Worm (Caenorhabditis elegans) whole organism, midembryonic: Measurements from ENCODE around the gene Y41D4A.6.

Experiments used
- T22C8.4 ChIP-seq: fragments of 200-800 bp; sonication (Bioruptor generic); IDR thresholded peaks from 2 replicates; pipeline ENCODE4 v1.3.6; 2022; ENCODE audit warnings: missing genetic modification characterization, missing compliant biosample characterization
- cog-1 ChIP-seq: sonication (generic microtip); optimal IDR thresholded peaks from 2 replicates; lab custom pipeline; 2016; ENCODE audit warnings: missing genetic modification characterization, missing compliant biosample characterization
- flt-1 ChIP-seq: fragments of 200-800 bp; sonication (Bioruptor generic); IDR thresholded peaks from 2 replicates; pipeline ENCODE4 v1.3.6; 2022; ENCODE audit warnings: missing genetic modification characterization, missing compliant biosample characterization
- klf-2 ChIP-seq: fragments of 200-800 bp; sonication (Bioruptor generic); conservative IDR thresholded peaks from 2 replicates; pipeline ENCODE4 v1.3.6; 2022; ENCODE audit warnings: missing genetic modification reagents, missing genetic modification characterization, missing compliant biosample characterization
- med-1 ChIP-seq: sonication (generic microtip); optimal IDR thresholded peaks from 2 replicates; lab custom pipeline; 2017; ENCODE audit warnings: missing genetic modification characterization, mild to moderate bottlenecking, missing compliant biosample characterization, antibody characterized with exemption, missing genetic modification reagents; ENCODE audit not compliant: insufficient read depth
- ref-1 ChIP-seq: fragments of 200-800 bp; sonication (Bioruptor generic); conservative IDR thresholded peaks from 2 replicates; pipeline ENCODE4 v1.3.6; 2022; ENCODE audit warnings: missing genetic modification reagents, missing genetic modification characterization, missing compliant biosample characterization
- tab-1 ChIP-seq: fragments of 200-800 bp; sonication (Bioruptor generic); IDR thresholded peaks from 2 replicates; pipeline ENCODE4 v1.3.6; 2022; ENCODE audit warnings: missing genetic modification characterization, missing compliant biosample characterization
- ztf-23 ChIP-seq: fragments of 200-800 bp; sonication (Bioruptor generic); IDR thresholded peaks from 2 replicates; pipeline ENCODE4 v1.3.6; 2022; ENCODE audit warnings: missing genetic modification reagents, missing genetic modification characterization, missing compliant biosample characterization
- ztf-29 ChIP-seq: fragments of 200-800 bp; sonication (Bioruptor generic); IDR thresholded peaks from 2 replicates; pipeline ENCODE4 v1.3.6; 2022; ENCODE audit warnings: missing genetic modification reagents, missing genetic modification characterization, missing compliant biosample characterization

The Y41D4A.6 gene

ce11 chrIV:1761553-1761952, 16.2 kb upstream of the Y41D4A.6 start, which contains the start of gene Y41D4A.7:
Y41D4A.7 (minus strand) TSS chrIV:1761570.
- no peak for TF ChIP-seq klf-2 (GFP tag; lab: Robert Waterston, UW)
- no peak for TF ChIP-seq ztf-23
- TF ChIP-seq ztf-29 (GFP tag; lab: Robert Waterston, UW): no peak
- no peak for TF ChIP-seq tab-1 (GFP tag; lab: Robert Waterston, UW)
- no peak for TF ChIP-seq flt-1 (GFP tag; lab: Robert Waterston, UW)
- no peak for TF ChIP-seq T22C8.4 (GFP tag; lab: Robert Waterston, UW)
- TF ChIP-seq cog-1 (tag; lab: Kevin White, UChicago): no peak
- TF ChIP-seq med-1: no peak
- no peak for TF ChIP-seq ref-1 (GFP tag; lab: Robert Waterston, UW)

- TF ChIP-seq ztf-29 (GFP tag; lab: Robert Waterston, UW) (no peak), klf-2 (GFP tag; lab: Robert Waterston, UW) (no peak), flt-1 (GFP tag; lab: Robert Waterston, UW) (no peak)
Observed at ce11 chrIV:1758595-1758994, 13.3 kb upstream of the Y41D4A.6 start.

ce11 chrIV:1753481-1753880, 8.2 kb upstream of the Y41D4A.6 start, which contains the start of gene Y41D4A.3:
Y41D4A.3 (plus strand) TSS chrIV:1753781.
- TF ChIP-seq med-1 (no peak), T22C8.4 (GFP tag; lab: Robert Waterston, UW) (no peak), ref-1 (GFP tag; lab: Robert Waterston, UW) (no peak), ztf-29 (GFP tag; lab: Robert Waterston, UW) (no peak), tab-1 (GFP tag; lab: Robert Waterston, UW) (no peak), flt-1 (GFP tag; lab: Robert Waterston, UW) (no peak), klf-2 (GFP tag; lab: Robert Waterston, UW) (no peak), ztf-23 (no peak)

- TF ChIP-seq cog-1 (tag; lab: Kevin White, UChicago) (no peak), T22C8.4 (GFP tag; lab: Robert Waterston, UW) (no peak), ztf-29 (GFP tag; lab: Robert Waterston, UW) (no peak), flt-1 (GFP tag; lab: Robert Waterston, UW) (no peak), klf-2 (GFP tag; lab: Robert Waterston, UW) (no peak), med-1 (no peak), ztf-23 (no peak), ref-1 (GFP tag; lab: Robert Waterston, UW) (no peak), tab-1 (GFP tag; lab: Robert Waterston, UW) (no peak)
Observed at ce11 chrIV:1752480-1752879, 7.2 kb upstream of the Y41D4A.6 start.

- TF ChIP-seq ztf-23 (no peak), T22C8.4 (GFP tag; lab: Robert Waterston, UW) (peak; percentile 64)
Observed at ce11 chrIV:1751243-1751642, 5.9 kb upstream of the Y41D4A.6 start.

- no peak for TF ChIP-seq tab-1 (GFP tag; lab: Robert Waterston, UW)
- TF ChIP-seq T22C8.4 (GFP tag; lab: Robert Waterston, UW): peak; percentile 91
Observed at ce11 chrIV:1740105-1741023, 4.9 kb downstream of the Y41D4A.6 start, which contains the start of gene ptpn-22. ptpn-22 (minus strand) TSS chrIV:1740262.

- TF ChIP-seq med-1: no peak
- TF ChIP-seq klf-2 (GFP tag; lab: Robert Waterston, UW): no peak
- TF ChIP-seq flt-1 (GFP tag; lab: Robert Waterston, UW): no peak
- no peak for TF ChIP-seq tab-1 (GFP tag; lab: Robert Waterston, UW)
- no peak for TF ChIP-seq ztf-29 (GFP tag; lab: Robert Waterston, UW)
- TF ChIP-seq cog-1 (tag; lab: Kevin White, UChicago): no peak
- no peak for TF ChIP-seq ref-1 (GFP tag; lab: Robert Waterston, UW)
- TF ChIP-seq T22C8.4 (GFP tag; lab: Robert Waterston, UW): no peak
- TF ChIP-seq ztf-23: no peak
Observed at ce11 chrIV:1739366-1740104, 5.8 kb downstream of the Y41D4A.6 start.

ce11 chrIV:1738892-1739291, 6.4 kb downstream of the Y41D4A.6 start:
- TF ChIP-seq ztf-29 (GFP tag; lab: Robert Waterston, UW): no peak
- no peak for TF ChIP-seq med-1
- no peak for TF ChIP-seq ref-1 (GFP tag; lab: Robert Waterston, UW)
- no peak for TF ChIP-seq T22C8.4 (GFP tag; lab: Robert Waterston, UW)
- TF ChIP-seq cog-1 (tag; lab: Kevin White, UChicago): no peak
- TF ChIP-seq ztf-23: no peak
- TF ChIP-seq klf-2 (GFP tag; lab: Robert Waterston, UW): no peak
- no peak for TF ChIP-seq tab-1 (GFP tag; lab: Robert Waterston, UW)
- no peak for TF ChIP-seq flt-1 (GFP tag; lab: Robert Waterston, UW)

- no peak for TF ChIP-seq ztf-29 (GFP tag; lab: Robert Waterston, UW)
Observed at ce11 chrIV:1738324-1738730, 7.0 kb downstream of the Y41D4A.6 start.
